Worm (Caenorhabditis elegans) whole organism, young adult: ENCODE measurements around the gene lgc-1.

Source experiments
- B0035.1 ChIP-seq: sonication (generic microtip); optimal IDR thresholded peaks from 2 replicates; lab custom pipeline; 2016; ENCODE audit warnings: missing genetic modification characterization, mild to moderate bottlenecking, missing compliant biosample characterization, missing genotype, missing genetic modification reagents
- C17E4.6 ChIP-seq: fragments of 200-800 bp; sonication (Bioruptor generic); IDR thresholded peaks from 2 replicates; pipeline ENCODE4 v1.3.6; 2022; ENCODE audit warnings: missing genetic modification reagents, missing genetic modification characterization, missing compliant biosample characterization
- F22D6.2 ChIP-seq: sonication (generic microtip); optimal IDR thresholded peaks from 2 replicates; lab custom pipeline; 2016; ENCODE audit warnings: mild to moderate bottlenecking, missing genetic modification characterization, missing compliant biosample characterization
- F39B2.1 ChIP-seq: fragments of 200-800 bp; sonication (Bioruptor generic); IDR thresholded peaks from 2 replicates; pipeline ENCODE4 v1.3.6; 2022; ENCODE audit warnings: missing genetic modification reagents, missing genetic modification characterization, missing compliant biosample characterization
- Y67H2A.10 ChIP-seq: fragments of 200-800 bp; sonication (Bioruptor generic); conservative IDR thresholded peaks from 2 replicates; pipeline ENCODE4 v1.3.6; 2022; ENCODE audit warnings: missing genetic modification reagents, missing genetic modification characterization, missing compliant biosample characterization
- aptf-3 ChIP-seq: fragments of 200-800 bp; sonication (Bioruptor generic); IDR thresholded peaks from 2 replicates; pipeline ENCODE4 v1.3.6; 2022; ENCODE audit warnings: missing genetic modification characterization, missing compliant biosample characterization
- lin-35 ChIP-seq, 3 experiments: fragments of 150-350 bp in 2 of 3; sonication (generic microtip) in 1 of 3; optimal IDR thresholded peaks; 2 replicates each; lab custom pipeline; 2014 to 2018; ENCODE audit warnings: missing biosample characterization in 3 of 3, missing genetic modification characterization in 3 of 3, missing genetic modification reagents in 3 of 3
- lin-40 ChIP-seq: sonication (generic microtip); optimal IDR thresholded peaks from 2 replicates; lab custom pipeline; 2016; ENCODE audit warnings: missing genetic modification characterization, mild to moderate bottlenecking, missing compliant biosample characterization, missing genotype, missing genetic modification reagents
- nfya-1 ChIP-seq: sonication (generic microtip); optimal IDR thresholded peaks from 2 replicates; lab custom pipeline; 2017; ENCODE audit warnings: antibody characterized with exemption, missing compliant biosample characterization, missing genetic modification characterization, borderline replicate concordance; ENCODE audit not compliant: insufficient read depth
- repo-1 ChIP-seq: sonication (generic microtip); optimal IDR thresholded peaks from 2 replicates; lab custom pipeline; 2017; ENCODE audit warnings: mild to moderate bottlenecking, missing genetic modification characterization, missing compliant biosample characterization
- snpc-3.4 ChIP-seq: sonication (generic microtip); optimal IDR thresholded peaks from 2 replicates; lab custom pipeline; 2017; ENCODE audit warnings: missing genetic modification characterization, mild to moderate bottlenecking, missing compliant biosample characterization, antibody characterized with exemption, moderate library complexity, missing genotype, missing genetic modification reagents
- tbp1 ChIP-seq: fragments of 200-800 bp; sonication (Bioruptor generic); optimal IDR thresholded peaks from 2 replicates; lab custom pipeline; 2018; ENCODE audit warnings: mild to moderate bottlenecking, missing genetic modification characterization, missing compliant biosample characterization
- ztf-25 ChIP-seq: fragments of 200-800 bp; sonication (Bioruptor generic); IDR thresholded peaks from 2 replicates; pipeline ENCODE4 v1.3.6; 2022; ENCODE audit warnings: missing genetic modification reagents, missing genetic modification characterization, missing compliant biosample characterization

- TF ChIP-seq F39B2.1 (GFP tag; lab: Robert Waterston, UW) (no peak), tbp1 (GFP tag; lab: Kevin White, UChicago) (no peak), B0035.1 (no peak), repo-1 (tag; lab: Kevin White, UChicago) (no peak), nfya-1 (no peak), aptf-3 (GFP tag; lab: Robert Waterston, UW) (no peak), lin-35 (GFP tag; optimal IDR thresholded peaks at IDR 0.05; lab: Kevin White, UChicago) (no peak), lin-40 (tag; lab: Kevin White, UChicago) (no peak), F22D6.2 (no peak), C17E4.6 (GFP tag; lab: Robert Waterston, UW) (no peak), snpc-3.4 (tag; lab: Kevin White, UChicago) (no peak), Y67H2A.10 (no peak), ztf-25 (no peak)
These were observed 20.2 kb upstream of the lgc-1 start, which contains the start of gene srw-133 for ce11 chrV:4114627-4115026.
